Fruit fly (Drosophila melanogaster) whole organism, embryonic: ENCODE results near the gene cindr.

Experiments
- Abd-B ChIP-seq: fragments of 200-800 bp; sonication (Bioruptor generic); optimal IDR thresholded peaks from 2 replicates; lab custom pipeline; 2018; ENCODE audit warnings: missing biosample characterization, mild to moderate bottlenecking, missing genetic modification characterization, moderate library complexity
- CG10979 ChIP-seq: fragments of 200-800 bp; sonication (Bioruptor generic); optimal IDR thresholded peaks from 2 replicates; lab custom pipeline; 2018; ENCODE audit warnings: missing biosample characterization, mild to moderate bottlenecking, missing genetic modification characterization, moderate library complexity
- CG12104 ChIP-seq: fragments of 200-800 bp; sonication (Bioruptor generic); optimal IDR thresholded peaks from 3 replicates; lab custom pipeline; 2016; ENCODE audit warnings: missing biosample characterization, missing genetic modification characterization
- CG13123 ChIP-seq: fragments of 200-800 bp; sonication (Bioruptor generic); optimal IDR thresholded peaks from 2 replicates; lab custom pipeline; 2016; ENCODE audit warnings: missing biosample characterization, missing genetic modification characterization
- CG14860 ChIP-seq: fragments of 200-800 bp; sonication (Bioruptor generic); IDR thresholded peaks from 3 replicates; pipeline ENCODE4 v1.3.6; 2022; ENCODE audit warnings: missing biosample characterization, missing genetic modification characterization; ENCODE audit not compliant: partially characterized antibody
- CG16779 ChIP-seq: fragments of 200-800 bp; sonication (Bioruptor generic); IDR thresholded peaks from 2 replicates; pipeline ENCODE4 v1.3.6; 2022; ENCODE audit warnings: missing biosample characterization, missing genetic modification characterization
- CG18599 ChIP-seq: fragments of 200-800 bp; sonication (Bioruptor generic); optimal IDR thresholded peaks from 3 replicates; lab custom pipeline; 2017; ENCODE audit warnings: missing biosample characterization, missing genetic modification characterization, mild to moderate bottlenecking, moderate library complexity, missing genetic modification reagents
- CG2116 ChIP-seq: fragments of 200-800 bp; sonication (Bioruptor generic); optimal IDR thresholded peaks from 3 replicates; lab custom pipeline; 2018; ENCODE audit warnings: missing biosample characterization, mild to moderate bottlenecking, missing genetic modification characterization
- CG30431 ChIP-seq: fragments of 200-800 bp; sonication (Bioruptor generic); optimal IDR thresholded peaks from 2 replicates; lab custom pipeline; 2017; ENCODE audit warnings: missing biosample characterization, missing genetic modification characterization
- CG34376 ChIP-seq: fragments of 200-800 bp; sonication (Bioruptor generic); optimal IDR thresholded peaks from 2 replicates; lab custom pipeline; 2018; ENCODE audit warnings: missing biosample characterization, mild to moderate bottlenecking, missing genetic modification characterization
- CG3995 ChIP-seq: fragments of 200-800 bp; sonication (Bioruptor generic); optimal IDR thresholded peaks from 3 replicates; lab custom pipeline; 2016; ENCODE audit warnings: missing biosample characterization, missing genetic modification characterization
- CG4854 ChIP-seq: fragments of 200-800 bp; sonication (Bioruptor generic); optimal IDR thresholded peaks from 2 replicates; lab custom pipeline; 2016; ENCODE audit warnings: missing biosample characterization, missing genetic modification characterization, inconsistent platforms
- CG5953 ChIP-seq: fragments of 200-800 bp; sonication (Bioruptor generic); IDR thresholded peaks from 2 replicates; pipeline ENCODE4 v1.3.6; 2022; ENCODE audit warnings: missing biosample characterization, missing genetic modification characterization
- CG6765 ChIP-seq: fragments of 200-800 bp; sonication (Bioruptor generic); optimal IDR thresholded peaks from 3 replicates; lab custom pipeline; 2017; ENCODE audit warnings: missing biosample characterization, mild to moderate bottlenecking, missing genetic modification characterization
- CG6791 ChIP-seq: fragments of 200-800 bp; sonication (Bioruptor generic); IDR thresholded peaks from 3 replicates; pipeline ENCODE4 v1.3.6; 2022; ENCODE audit warnings: missing biosample characterization, missing genetic modification characterization; ENCODE audit not compliant: partially characterized antibody
- CG7786 ChIP-seq: fragments of 200-800 bp; sonication (Bioruptor generic); optimal IDR thresholded peaks from 2 replicates; lab custom pipeline; 2016; ENCODE audit warnings: missing biosample characterization, missing genetic modification characterization
- CG8478 ChIP-seq: fragments of >200 bp; optimal IDR thresholded peaks from 2 replicates; lab custom pipeline; 2018
- CkIIα-i1 ChIP-seq: fragments of 200-800 bp; sonication (Bioruptor generic); IDR thresholded peaks from 2 replicates; pipeline ENCODE4 v1.3.6; 2022; ENCODE audit warnings: missing biosample characterization, missing genetic modification characterization
- Dek ChIP-seq: fragments of 200-800 bp; sonication (Bioruptor generic); optimal IDR thresholded peaks from 3 replicates; lab custom pipeline; 2019; ENCODE audit warnings: missing biosample characterization, mild to moderate bottlenecking, missing genetic modification characterization, moderate library complexity
- Dll ChIP-seq: fragments of 200-800 bp; sonication (Bioruptor generic); IDR thresholded peaks from 4 replicates; pipeline ENCODE4 v1.3.6; 2022; ENCODE audit warnings: missing biosample characterization, missing genetic modification characterization; ENCODE audit not compliant: partially characterized antibody
- Dref ChIP-seq: fragments of 200-800 bp; sonication (Bioruptor generic); IDR thresholded peaks from 2 replicates; pipeline ENCODE4 v1.3.6; 2022; ENCODE audit warnings: missing biosample characterization, missing genetic modification characterization
- Ets97D ChIP-seq: fragments of 200-800 bp; sonication (Bioruptor generic); optimal IDR thresholded peaks from 3 replicates; lab custom pipeline; 2016; ENCODE audit warnings: missing biosample characterization, missing genetic modification characterization
- Hr51 ChIP-seq, 2 experiments: fragments of 200-800 bp; sonication (Bioruptor generic); optimal IDR thresholded peaks; 2 replicates in 1 of 2; 3 replicates in 1 of 2; lab custom pipeline; 2016 to 2018; ENCODE audit warnings: missing biosample characterization in 2 of 2, missing genetic modification characterization in 2 of 2, mild to moderate bottlenecking in 1 of 2, moderate library complexity in 1 of 2
- Lpt ChIP-seq: fragments of >200 bp; optimal IDR thresholded peaks from 2 replicates; lab custom pipeline; 2018; ENCODE audit warnings: missing biosample characterization, missing genetic modification characterization
- Mes4 ChIP-seq: fragments of 200-800 bp; sonication (Bioruptor generic); optimal IDR thresholded peaks from 2 replicates; lab custom pipeline; 2016; ENCODE audit warnings: missing biosample characterization, missing genetic modification characterization
- NC2α ChIP-seq: fragments of 200-800 bp; sonication (Bioruptor generic); optimal IDR thresholded peaks from 2 replicates; lab custom pipeline; 2016; ENCODE audit warnings: missing biosample characterization, missing genetic modification characterization
- Nf-YA ChIP-seq: fragments of 200-800 bp; sonication (Bioruptor generic); IDR thresholded peaks from 2 replicates; pipeline ENCODE4 v1.3.6; 2022; ENCODE audit warnings: missing biosample characterization, missing genetic modification characterization
- Rx ChIP-seq: fragments of 200-800 bp; sonication (Bioruptor generic); IDR thresholded peaks from 2 replicates; pipeline ENCODE4 v1.3.6; 2022; ENCODE audit warnings: missing biosample characterization, missing genetic modification characterization
- Xrp1 ChIP-seq: fragments of 200-800 bp; sonication (Bioruptor generic); IDR thresholded peaks from 2 replicates; pipeline ENCODE4 v1.3.6; 2022; ENCODE audit warnings: missing biosample characterization, missing genetic modification characterization
- al ChIP-seq: fragments of 200-800 bp; sonication (Bioruptor generic); IDR thresholded peaks from 2 replicates; pipeline ENCODE4 v1.3.6; 2022; ENCODE audit warnings: missing biosample characterization, missing genetic modification characterization
- cato ChIP-seq: fragments of 200-800 bp; sonication (Bioruptor generic); optimal IDR thresholded peaks from 2 replicates; lab custom pipeline; 2016; ENCODE audit warnings: missing biosample characterization, missing genetic modification characterization, borderline replicate concordance
- chif ChIP-seq, 2 experiments: fragments of 200-800 bp; sonication (Bioruptor generic); optimal IDR thresholded peaks; 3 replicates each; lab custom pipeline; 2016; ENCODE audit warnings: missing biosample characterization in 2 of 2, missing genetic modification characterization in 2 of 2
- croc ChIP-seq: fragments of 200-800 bp; sonication (Bioruptor generic); conservative IDR thresholded peaks from 3 replicates; pipeline ENCODE4 v1.3.6; 2022; ENCODE audit warnings: missing biosample characterization, missing genetic modification characterization
- dmrt99B ChIP-seq: fragments of 200-800 bp; sonication (Bioruptor generic); optimal IDR thresholded peaks from 2 replicates; lab custom pipeline; 2018; ENCODE audit warnings: missing biosample characterization, mild to moderate bottlenecking, missing genetic modification characterization, moderate library complexity
- fu2 ChIP-seq: fragments of 200-800 bp; sonication (Bioruptor generic); optimal IDR thresholded peaks from 2 replicates; lab custom pipeline; 2016; ENCODE audit warnings: missing biosample characterization, missing genetic modification characterization
- klu ChIP-seq: fragments of 200-800 bp; sonication (Bioruptor generic); IDR thresholded peaks from 2 replicates; pipeline ENCODE4 v1.3.6; 2022; ENCODE audit warnings: missing biosample characterization, missing genetic modification characterization
- nom ChIP-seq: fragments of 200-800 bp; sonication (Bioruptor generic); optimal IDR thresholded peaks from 2 replicates; lab custom pipeline; 2017; ENCODE audit warnings: missing biosample characterization, missing genetic modification characterization, mild to moderate bottlenecking, moderate library complexity, missing genetic modification reagents
- oc ChIP-seq: fragments of 200-800 bp; sonication (Bioruptor generic); optimal IDR thresholded peaks from 2 replicates; lab custom pipeline; 2018; ENCODE audit warnings: missing biosample characterization, mild to moderate bottlenecking, missing genetic modification characterization, moderate library complexity
- onecut ChIP-seq: fragments of 200-800 bp; sonication (Bioruptor generic); IDR thresholded peaks from 2 replicates; pipeline ENCODE4 v1.3.6; 2022; ENCODE audit warnings: missing biosample characterization, missing genetic modification characterization
- p53 ChIP-seq: fragments of 200-800 bp; sonication (Bioruptor generic); optimal IDR thresholded peaks from 2 replicates; lab custom pipeline; 2016; ENCODE audit warnings: missing biosample characterization, missing genetic modification characterization
- pita ChIP-seq: fragments of 200-800 bp; sonication (Bioruptor generic); optimal IDR thresholded peaks from 2 replicates; lab custom pipeline; 2017; ENCODE audit warnings: missing biosample characterization, mild to moderate bottlenecking, missing genetic modification characterization
- prd ChIP-seq, 3 experiments: fragments of >200 bp in 2 of 3; fragments of 200-800 bp in 1 of 3; sonication (Bioruptor generic) in 1 of 3; optimal IDR thresholded peaks in 2 of 3; IDR thresholded peaks in 1 of 3; 2 replicates in 2 of 3; 3 replicates in 1 of 3; pipeline versions ENCODE4 v1.3.6 to Lab custom; 2017 to 2022; ENCODE audit warnings: missing biosample characterization in 1 of 3, missing genetic modification characterization in 1 of 3
- schlank ChIP-seq: fragments of 200-800 bp; sonication (Bioruptor generic); optimal IDR thresholded peaks from 2 replicates; lab custom pipeline; 2018; ENCODE audit warnings: missing biosample characterization, mild to moderate bottlenecking, missing genetic modification characterization
- sd ChIP-seq: fragments of 200-800 bp; sonication (Bioruptor generic); optimal IDR thresholded peaks from 3 replicates; lab custom pipeline; 2018; ENCODE audit warnings: missing biosample characterization, mild to moderate bottlenecking, missing genetic modification characterization, moderate library complexity
- sens ChIP-seq: fragments of 200-800 bp; sonication (Bioruptor generic); peaks from one replicate; lab custom pipeline; 2016; ENCODE audit warnings: missing biosample characterization, missing genetic modification characterization
- slou ChIP-seq: fragments of 200-800 bp; sonication (Bioruptor generic); optimal IDR thresholded peaks from 3 replicates; lab custom pipeline; 2016; ENCODE audit warnings: missing biosample characterization, missing genetic modification characterization
- so ChIP-seq: fragments of 200-800 bp; sonication (Bioruptor generic); IDR thresholded peaks from 3 replicates; pipeline ENCODE4 v1.3.6; 2022; ENCODE audit warnings: missing biosample characterization, missing genetic modification characterization
- sug ChIP-seq: fragments of 200-800 bp; optimal IDR thresholded peaks from 2 replicates; lab custom pipeline; 2019; ENCODE audit warnings: missing biosample characterization, mild to moderate bottlenecking, missing genetic modification characterization, moderate library complexity
- toy ChIP-seq: fragments of 200-800 bp; sonication (Bioruptor generic); IDR thresholded peaks from 2 replicates; pipeline ENCODE4 v1.3.6; 2022; ENCODE audit warnings: missing biosample characterization, missing genetic modification characterization
- vfl ChIP-seq: fragments of 200-800 bp; sonication (Bioruptor generic); optimal IDR thresholded peaks from 2 replicates; lab custom pipeline; 2016; ENCODE audit warnings: missing biosample characterization, missing genetic modification characterization
- zf30C ChIP-seq: fragments of 200-800 bp; sonication (Bioruptor generic); optimal IDR thresholded peaks from 3 replicates; lab custom pipeline; 2018; ENCODE audit warnings: missing biosample characterization, mild to moderate bottlenecking, missing genetic modification characterization

cindr gene

dm6 chr3R:30796715-30797114 lies 11.7 kb upstream of the cindr start (continued):
- TF ChIP-seq CG3995 (GFP tag; lab: Kevin White, UChicago) (no peak), fu2 (GFP tag; lab: Kevin White, UChicago) (peak; percentile 30), CG12104 (no peak), schlank (tag; lab: Kevin White, UChicago) (peak; percentile 43), croc (peak; percentile 27; the same call in 1 of the 3 replicates), al (GFP tag; lab: Robert Waterston, UW) (peak; percentile 74), CG2116 (GFP tag; lab: Kevin White, UChicago) (no peak), CG6791 (GFP tag; lab: Robert Waterston, UW) (0 out of 3 replicates have a peak, but pooled peaks have one; percentile 21), sd (tag; lab: Kevin White, UChicago) (no peak), CG5953 (GFP tag; lab: Robert Waterston, UW) (no peak; the same call in 1 of the 2 replicates), Nf-YA (no peak), CG14860 (GFP tag; lab: Robert Waterston, UW) (no peak), oc (tag; lab: Kevin White, UChicago) (peak; percentile 54), CG10979 (peak; percentile 49), CG6765 (GFP tag; lab: Kevin White, UChicago) (no peak), Mes4 (GFP tag; lab: Kevin White, UChicago) (peak; percentile 21), zf30C (GFP tag; lab: Kevin White, UChicago) (no peak), CkIIα-i1 (GFP tag; lab: Robert Waterston, UW) (no peak), slou (GFP tag; lab: Kevin White, UChicago) (peak; percentile 5), Hr51 (GFP tag; optimal IDR thresholded peaks at IDR 0.05; lab: Kevin White, UChicago) (peak; percentile 35 to 57), Lpt (GFP tag; lab: Kevin White, UChicago) (no peak), CG16779 (peak; percentile 75), prd (optimal IDR thresholded peaks at IDR 0.05; lab: Kevin White, UChicago) (no peak), prd (GFP tag; IDR thresholded peaks at IDR 0.05; lab: Robert Waterston, UW) (peak; percentile 86), Abd-B (GFP tag; lab: Kevin White, UChicago) (peak; percentile 9), Dref (GFP tag; lab: Robert Waterston, UW) (peak; percentile 27; the same call in 1 of the 2 replicates), nom (GFP tag; lab: Kevin White, UChicago) (no peak), CG18599 (GFP tag; lab: Kevin White, UChicago) (no peak), dmrt99B (tag; lab: Kevin White, UChicago) (peak; percentile 57), onecut (GFP tag; lab: Robert Waterston, UW) (peak; percentile 67), chif (GFP tag; optimal IDR thresholded peaks at IDR 0.05; lab: Kevin White, UChicago) (peak; percentile 41 to 59), Ets97D (GFP tag; lab: Kevin White, UChicago) (peak; percentile 13), CG13123 (GFP tag; lab: Kevin White, UChicago) (peak; percentile 18), sens (peak; percentile 87), Dek (tag; lab: Kevin White, UChicago) (peak; percentile 9), CG34376 (no peak), klu (GFP tag; lab: Robert Waterston, UW) (peak; percentile 65; the same call in 1 of the 2 replicates), Dll (GFP tag; lab: Robert Waterston, UW) (no peak), pita (GFP tag; lab: Kevin White, UChicago) (no peak), sug (tag; lab: Kevin White, UChicago) (peak; percentile 17), cato (no peak), vfl (GFP tag; lab: Kevin White, UChicago) (no peak), Rx (GFP tag; lab: Robert Waterston, UW) (peak; percentile 37; the same call in 1 of the 2 replicates), Xrp1 (GFP tag; lab: Robert Waterston, UW) (peak; percentile 73), so (GFP tag; lab: Robert Waterston, UW) (peak; percentile 56; the same call in 1 of the 3 replicates), CG7786 (GFP tag; lab: Kevin White, UChicago) (peak; percentile 66), NC2α (GFP tag; lab: Kevin White, UChicago) (peak; percentile 36), CG30431 (GFP tag; lab: Kevin White, UChicago) (peak; percentile 44), CG4854 (GFP tag; lab: Kevin White, UChicago) (no peak), CG8478 (lab: Kevin White, UChicago) (no peak), p53 (no peak), toy (GFP tag; lab: Robert Waterston, UW) (peak; percentile 62; the same call in 1 of the 2 replicates)
